Worm (Caenorhabditis elegans): Measurements from ENCODE around the gene ZC196.8.

Gene ZC196.8

ce11 chrV:8754670-8755069 is 32.6 kb upstream of the ZC196.8 start, which contains the start of gene B0507.4:
TSS of gene B0507.4 (plus strand) at chrV:8754970.
- TF ChIP-seq egl-44 (GFP tag; IDR thresholded peaks at IDR 0.05), result no peak

DNA sequence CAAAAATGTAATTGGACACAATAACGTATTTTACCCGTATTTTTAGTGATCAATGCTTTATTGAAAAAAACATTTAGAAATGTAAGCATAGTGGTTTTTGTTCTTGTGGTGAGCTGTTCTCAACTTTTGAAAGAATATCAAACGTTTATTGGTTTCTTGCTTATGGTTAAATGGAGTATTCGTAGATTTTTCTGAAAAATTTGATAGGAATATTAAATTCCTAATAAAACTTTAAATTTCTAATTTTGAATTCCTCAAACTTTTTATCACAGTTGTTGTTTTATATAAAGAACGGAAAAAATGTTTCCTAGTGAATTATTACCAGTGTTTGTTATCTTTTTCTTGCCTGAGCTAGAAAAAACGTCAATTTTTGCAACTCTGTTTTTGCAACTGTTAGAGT is 31.3 kb upstream of the ZC196.8 start, which contains the start of gene B0507.5:
Gene B0507.5, plus strand, starts transcription at position 301 of the 400 bp plus-strand sequence.
- TF ChIP-seq ztf-22 (GFP tag; optimal IDR thresholded peaks at IDR 0.05) (no peak), ekl-4 (GFP tag; IDR thresholded peaks at IDR 0.05) (no peak), sdz-38 (tag; optimal IDR thresholded peaks at IDR 0.05) (no peak), zfh-2 (GFP tag; conservative IDR thresholded peaks at IDR 0.05) (no peak), efl-1 (GFP tag; optimal IDR thresholded peaks at IDR 0.05) (no peak)

ce11 chrV:8745858-8746257 is 23.8 kb upstream of the ZC196.8 start, which contains the start of gene B0507.6:
TSS of gene B0507.6 (plus strand) at chrV:8746158.
- TF ChIP-seq madf-3 (GFP tag; IDR thresholded peaks at IDR 0.05) (no peak), nhr-179 (tag; optimal IDR thresholded peaks at IDR 0.05) (no peak)

DNA sequence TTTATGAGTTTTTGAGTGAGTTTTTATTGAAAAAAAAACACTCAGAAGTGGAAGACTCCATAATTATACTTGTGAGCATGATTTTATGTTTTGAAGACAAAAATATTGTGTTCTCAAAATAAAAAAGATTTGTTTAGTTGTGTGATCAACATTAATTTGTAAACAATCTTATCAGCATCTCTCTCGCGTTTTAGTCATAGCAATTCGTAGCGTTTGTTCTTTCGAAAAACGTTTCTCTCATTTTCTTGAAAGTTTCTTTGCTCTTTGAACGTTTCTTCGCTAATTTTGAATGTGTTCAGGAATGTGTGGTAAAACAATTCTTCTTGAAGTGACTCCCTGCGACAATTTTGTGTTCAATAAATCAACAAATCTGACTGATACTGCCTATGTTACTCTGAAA is 17.1 kb upstream of the ZC196.8 start, which contains the start of gene ZC196.2:
Gene ZC196.2, plus strand, starts transcription at position 301 of the 400 bp plus-strand sequence.
- no peak for TF ChIP-seq F22D6.2 (tag; optimal IDR thresholded peaks at IDR 0.05)
- no peak for TF ChIP-seq hsf-1 (GFP tag; IDR thresholded peaks at IDR 0.05)
- no peak for TF ChIP-seq ceh-100 (GFP tag; IDR thresholded peaks at IDR 0.05)
- TF ChIP-seq K12H6.12 (tag; optimal IDR thresholded peaks at IDR 0.05), result no peak
- no peak for TF ChIP-seq ceh-27 (GFP tag; optimal IDR thresholded peaks at IDR 0.05)
- TF ChIP-seq snpc-3.4 (tag; optimal IDR thresholded peaks at IDR 0.05), result no peak
- no peak for TF ChIP-seq ceh-79 (tag; optimal IDR thresholded peaks at IDR 0.05)
- TF ChIP-seq ama-1 (optimal IDR thresholded peaks at IDR 0.05), result no peak
- no peak for TF ChIP-seq ama-1 (GFP tag; optimal IDR thresholded peaks at IDR 0.05)
- no peak for TF ChIP-seq madf-8 (GFP tag; conservative IDR thresholded peaks at IDR 0.05)
- no peak for TF ChIP-seq rcor-1 (GFP tag; IDR thresholded peaks at IDR 0.05)
- TF ChIP-seq attf-5 (GFP tag; optimal IDR thresholded peaks at IDR 0.05), result no peak
- no peak for TF ChIP-seq ztf-6 (GFP tag; IDR thresholded peaks at IDR 0.05)
- no peak for TF ChIP-seq F57A8.1 (GFP tag; optimal IDR thresholded peaks at IDR 0.05)

- TF ChIP-seq ceh-100 (GFP tag; IDR thresholded peaks at IDR 0.05) (no peak), ztf-22 (GFP tag; optimal IDR thresholded peaks at IDR 0.05) (no peak), zfh-2 (GFP tag; conservative IDR thresholded peaks at IDR 0.05) (no peak), F10E7.11 (tag; optimal IDR thresholded peaks at IDR 0.05) (no peak), ceh-79 (tag; optimal IDR thresholded peaks at IDR 0.05) (no peak), B0336.3 (GFP tag; IDR thresholded peaks at IDR 0.05) (no peak), attf-3 (GFP tag; conservative IDR thresholded peaks at IDR 0.05) (no peak), ztf-6 (GFP tag; IDR thresholded peaks at IDR 0.05) (no peak), lin-35 (GFP tag; optimal IDR thresholded peaks at IDR 0.05) (no peak), hmg-20 (GFP tag; IDR thresholded peaks at IDR 0.05) (no peak), lin-54 (GFP tag; optimal IDR thresholded peaks at IDR 0.05) (no peak), hlh-26 (GFP tag; conservative IDR thresholded peaks at IDR 0.05) (no peak), Y53G8AR.9 (GFP tag; conservative IDR thresholded peaks at IDR 0.05) (no peak), ceh-27 (GFP tag; optimal IDR thresholded peaks at IDR 0.05) (no peak), somi-1 (GFP tag; optimal IDR thresholded peaks at IDR 0.05) (no peak), madf-6 (GFP tag; IDR thresholded peaks at IDR 0.05) (no peak), C06A6.2 (GFP tag; conservative IDR thresholded peaks at IDR 0.05) (no peak), gei-17 (GFP tag; optimal IDR thresholded peaks at IDR 0.05) (no peak), repo-1 (tag; optimal IDR thresholded peaks at IDR 0.05) (no peak)
Observed at ce11 chrV:8736369-8736768, 14.3 kb upstream of the ZC196.8 start, which contains the start of gene ZC196.3. TSS of gene ZC196.3 (plus strand) at chrV:8736669.
